Worm (Caenorhabditis elegans): ENCODE data around the gene T24H10.4.

DNA sequence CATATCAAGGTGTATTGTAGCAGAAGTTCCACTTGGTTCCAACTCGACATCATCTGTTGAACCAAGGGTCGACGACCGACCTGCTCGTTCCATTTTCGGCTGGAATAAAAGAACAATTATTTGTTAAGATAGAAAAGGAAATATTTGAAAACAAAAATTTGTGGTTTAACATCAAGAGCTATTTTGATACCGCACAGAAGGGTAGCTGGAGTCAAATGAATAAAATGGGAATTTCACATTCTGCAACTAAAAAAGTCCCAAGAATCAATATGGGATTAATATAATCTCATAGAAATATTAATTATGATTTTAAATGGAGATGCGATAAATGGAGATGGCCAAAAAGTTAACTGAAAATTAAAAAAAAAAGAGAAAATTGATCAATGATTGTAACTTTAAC, 10.8 kb upstream of the T24H10.4 start, which contains the start of gene clh-5:
- TF ChIP-seq him-1 (tag; optimal IDR thresholded peaks at IDR 0.05) (no peak), W03F9.2 (tag; optimal IDR thresholded peaks at IDR 0.05) (no peak), dao-5 (tag; optimal IDR thresholded peaks at IDR 0.05) (no peak)
